Fruit fly (Drosophila melanogaster) whole organism, embryonic: ENCODE measurements around the gene stv.
A peak's percentile ranks its signal among the peaks of the same experiment; 100 is the strongest.

ENCODE experiments used
- Abd-B ChIP-seq: fragments of 200-800 bp; sonication (Bioruptor generic); optimal IDR thresholded peaks from 2 replicates; lab custom pipeline; 2018; ENCODE audit warnings: missing biosample characterization, mild to moderate bottlenecking, missing genetic modification characterization, moderate library complexity
- Atf-2 ChIP-seq: fragments of 200-800 bp; sonication (Bioruptor generic); optimal IDR thresholded peaks from 2 replicates; lab custom pipeline; 2016; ENCODE audit warnings: missing biosample characterization, missing genetic modification characterization
- Bteb2 ChIP-seq: fragments of 200-800 bp; sonication (Bioruptor generic); optimal IDR thresholded peaks from 2 replicates; lab custom pipeline; 2016; ENCODE audit warnings: missing biosample characterization, missing genetic modification characterization
- CG10147 ChIP-seq: fragments of 200-800 bp; sonication (Bioruptor generic); optimal IDR thresholded peaks from 2 replicates; lab custom pipeline; 2019; ENCODE audit warnings: missing biosample characterization, mild to moderate bottlenecking, missing genetic modification characterization, moderate library complexity
- CG10431 ChIP-seq: fragments of 200-800 bp; sonication (Bioruptor generic); optimal IDR thresholded peaks from 3 replicates; lab custom pipeline; 2018; ENCODE audit warnings: missing biosample characterization, mild to moderate bottlenecking, missing genetic modification characterization
- CG11696 ChIP-seq: fragments of 200-800 bp; sonication (Bioruptor generic); IDR thresholded peaks from 2 replicates; pipeline ENCODE4 v1.3.6; 2022; ENCODE audit warnings: missing biosample characterization, missing genetic modification characterization
- CG12769 ChIP-seq: fragments of 200-800 bp; sonication (Bioruptor generic); optimal IDR thresholded peaks from 2 replicates; lab custom pipeline; 2019; ENCODE audit warnings: missing biosample characterization, mild to moderate bottlenecking, missing genetic modification characterization, moderate library complexity
- CG12942 ChIP-seq: fragments of 200-800 bp; sonication (Bioruptor generic); optimal IDR thresholded peaks from 3 replicates; lab custom pipeline; 2016; ENCODE audit warnings: missing biosample characterization, missing genetic modification characterization
- CG15696 ChIP-seq: fragments of 200-800 bp; sonication (Bioruptor generic); optimal IDR thresholded peaks from 2 replicates; lab custom pipeline; 2019; ENCODE audit warnings: missing biosample characterization, mild to moderate bottlenecking, missing genetic modification characterization, moderate library complexity
- CG17612 ChIP-seq: fragments of 200-800 bp; sonication (Bioruptor generic); IDR thresholded peaks from 2 replicates; pipeline ENCODE4 v1.3.6; 2022; ENCODE audit warnings: missing biosample characterization, missing genetic modification characterization
- CG17802 ChIP-seq: fragments of 200-800 bp; sonication (Bioruptor generic); optimal IDR thresholded peaks from 2 replicates; lab custom pipeline; 2018; ENCODE audit warnings: missing biosample characterization, mild to moderate bottlenecking, missing genetic modification characterization, moderate library complexity
- CG18599 ChIP-seq: fragments of 200-800 bp; sonication (Bioruptor generic); optimal IDR thresholded peaks from 3 replicates; lab custom pipeline; 2017; ENCODE audit warnings: missing biosample characterization, missing genetic modification characterization, mild to moderate bottlenecking, moderate library complexity, missing genetic modification reagents
- CG2202 ChIP-seq: fragments of 200-800 bp; sonication (Bioruptor generic); optimal IDR thresholded peaks from 2 replicates; lab custom pipeline; 2018; ENCODE audit warnings: missing biosample characterization, mild to moderate bottlenecking, missing genetic modification characterization
- CG30431 ChIP-seq: fragments of 200-800 bp; sonication (Bioruptor generic); optimal IDR thresholded peaks from 2 replicates; lab custom pipeline; 2017; ENCODE audit warnings: missing biosample characterization, missing genetic modification characterization
- CG3995 ChIP-seq: fragments of 200-800 bp; sonication (Bioruptor generic); optimal IDR thresholded peaks from 3 replicates; lab custom pipeline; 2016; ENCODE audit warnings: missing biosample characterization, missing genetic modification characterization
- CG6175 ChIP-seq: fragments of 200-800 bp; sonication (Bioruptor generic); IDR thresholded peaks from 3 replicates; pipeline ENCODE4 v1.3.6; 2022; ENCODE audit warnings: missing biosample characterization, missing genetic modification characterization
- CG7928 ChIP-seq: fragments of 200-800 bp; sonication (Bioruptor generic); optimal IDR thresholded peaks from 2 replicates; lab custom pipeline; 2017; ENCODE audit warnings: missing biosample characterization, mild to moderate bottlenecking, missing genetic modification characterization
- CG8290 ChIP-seq, 3 experiments: fragments of 200-800 bp; sonication (Bioruptor generic); optimal IDR thresholded peaks; 2 replicates each; lab custom pipeline; 2016 to 2019; ENCODE audit warnings: missing biosample characterization in 3 of 3, missing genetic modification characterization in 3 of 3, mild to moderate bottlenecking in 2 of 3, moderate library complexity in 1 of 3
- CG9215 ChIP-seq: fragments of 200-800 bp; sonication (Bioruptor generic); IDR thresholded peaks from 2 replicates; pipeline ENCODE4 v1.3.6; 2022; ENCODE audit warnings: missing biosample characterization, missing genetic modification characterization
- CG9437 ChIP-seq: fragments of 200-800 bp; sonication (Bioruptor generic); optimal IDR thresholded peaks from 2 replicates; lab custom pipeline; 2018; ENCODE audit warnings: missing biosample characterization, mild to moderate bottlenecking, missing genetic modification characterization
- CTCF ChIP-seq: fragments of 200-800 bp; sonication (Bioruptor generic); optimal IDR thresholded peaks from 2 replicates; lab custom pipeline; 2017; ENCODE audit warnings: missing biosample characterization, mild to moderate bottlenecking, missing genetic modification characterization, moderate library complexity
- D19B ChIP-seq: fragments of 200-800 bp; sonication (Bioruptor generic); optimal IDR thresholded peaks from 2 replicates; lab custom pipeline; 2017; ENCODE audit warnings: missing biosample characterization, mild to moderate bottlenecking, missing genetic modification characterization
- HLH3B ChIP-seq: fragments of 200-800 bp; sonication (Bioruptor generic); IDR thresholded peaks from 2 replicates; pipeline ENCODE4 v1.3.6; 2022; ENCODE audit warnings: missing biosample characterization, missing genetic modification characterization
- MTF-1 ChIP-seq: fragments of 200-800 bp; sonication (Bioruptor generic); optimal IDR thresholded peaks from 2 replicates; lab custom pipeline; 2018; ENCODE audit warnings: missing biosample characterization, mild to moderate bottlenecking, missing genetic modification characterization, borderline replicate concordance
- Meics ChIP-seq: fragments of 200-800 bp; sonication (Bioruptor generic); optimal IDR thresholded peaks from 2 replicates; lab custom pipeline; 2017; ENCODE audit warnings: missing biosample characterization, mild to moderate bottlenecking, missing genetic modification characterization
- PHDP ChIP-seq: fragments of 200-800 bp; sonication (Bioruptor generic); optimal IDR thresholded peaks from 3 replicates; lab custom pipeline; 2018; ENCODE audit warnings: missing biosample characterization, mild to moderate bottlenecking, missing genetic modification characterization, moderate library complexity
- Trl ChIP-seq, 3 experiments: fragments of >200 bp in 2 of 3; fragments of 200-800 bp in 1 of 3; sonication (Bioruptor generic) in 1 of 3; optimal IDR thresholded peaks; 2 replicates in 1 of 3; 3 replicates in 2 of 3; lab custom pipeline; 2016 to 2017; ENCODE audit warnings: missing biosample characterization in 1 of 3, missing genetic modification characterization in 1 of 3
- abd-A ChIP-seq: fragments of 200-800 bp; sonication (Bioruptor generic); optimal IDR thresholded peaks from 3 replicates; lab custom pipeline; 2019; ENCODE audit warnings: missing biosample characterization, mild to moderate bottlenecking, missing genetic modification characterization, moderate library complexity
- ara ChIP-seq: fragments of 200-800 bp; sonication (Bioruptor generic); IDR thresholded peaks from 2 replicates; pipeline ENCODE4 v1.3.6; 2022; ENCODE audit warnings: missing biosample characterization, missing genetic modification characterization
- ase ChIP-seq: fragments of 200-800 bp; sonication (Bioruptor generic); IDR thresholded peaks from 3 replicates; pipeline ENCODE4 v1.3.6; 2022; ENCODE audit warnings: missing biosample characterization, missing genetic modification characterization
- az2 ChIP-seq: fragments of 200-800 bp; sonication (Bioruptor generic); optimal IDR thresholded peaks from 3 replicates; lab custom pipeline; 2016; ENCODE audit warnings: missing biosample characterization, missing genetic modification characterization
- bbx ChIP-seq: fragments of 200-800 bp; sonication (Bioruptor generic); IDR thresholded peaks from 2 replicates; pipeline ENCODE4 v1.3.6; 2022; ENCODE audit warnings: missing biosample characterization, missing genetic modification characterization; ENCODE audit not compliant: partially characterized antibody
- croc ChIP-seq: fragments of 200-800 bp; sonication (Bioruptor generic); conservative IDR thresholded peaks from 3 replicates; pipeline ENCODE4 v1.3.6; 2022; ENCODE audit warnings: missing biosample characterization, missing genetic modification characterization
- dati ChIP-seq: fragments of 200-800 bp; sonication (Bioruptor generic); IDR thresholded peaks from 2 replicates; pipeline ENCODE4 v1.3.6; 2022; ENCODE audit warnings: missing biosample characterization, missing genetic modification characterization
- dmrt11E ChIP-seq: fragments of 200-800 bp; sonication (Bioruptor generic); optimal IDR thresholded peaks from 3 replicates; lab custom pipeline; 2018; ENCODE audit warnings: missing biosample characterization, mild to moderate bottlenecking, missing genetic modification characterization, moderate library complexity
- emc ChIP-seq: fragments of 200-800 bp; sonication (Bioruptor generic); optimal IDR thresholded peaks from 2 replicates; lab custom pipeline; 2016; ENCODE audit warnings: missing biosample characterization, missing genetic modification characterization
- fd3F ChIP-seq: fragments of 200-800 bp; sonication (Bioruptor generic); optimal IDR thresholded peaks from 2 replicates; lab custom pipeline; 2018; ENCODE audit warnings: missing biosample characterization, mild to moderate bottlenecking, missing genetic modification characterization, moderate library complexity
- jigr1 ChIP-seq: fragments of 200-800 bp; sonication (Bioruptor generic); IDR thresholded peaks from 3 replicates; pipeline ENCODE4 v1.3.6; 2022; ENCODE audit warnings: missing biosample characterization, missing genetic modification characterization
- ken ChIP-seq: fragments of 200-800 bp; sonication (Bioruptor generic); IDR thresholded peaks from 3 replicates; pipeline ENCODE4 v1.3.6; 2022; ENCODE audit warnings: missing biosample characterization, missing genetic modification characterization
- klu ChIP-seq: fragments of 200-800 bp; sonication (Bioruptor generic); IDR thresholded peaks from 2 replicates; pipeline ENCODE4 v1.3.6; 2022; ENCODE audit warnings: missing biosample characterization, missing genetic modification characterization
- lmd ChIP-seq: fragments of 200-800 bp; sonication (Bioruptor generic); IDR thresholded peaks from 2 replicates; pipeline ENCODE4 v1.3.6; 2022; ENCODE audit warnings: missing biosample characterization, missing genetic modification characterization
- pan ChIP-seq, 4 experiments: fragments of >200 bp in 3 of 4; fragments of 200-800 bp in 1 of 4; sonication (Bioruptor generic) in 1 of 4; optimal IDR thresholded peaks in 3 of 4; IDR thresholded peaks in 1 of 4; 2 replicates each; pipeline versions ENCODE4 v1.3.6 to Lab custom; 2017 to 2022; ENCODE audit warnings: missing biosample characterization in 2 of 4, missing genetic modification characterization in 2 of 4, mixed read lengths in 1 of 4
- phol ChIP-seq: fragments of 200-800 bp; sonication (Bioruptor generic); optimal IDR thresholded peaks from 3 replicates; lab custom pipeline; 2018; ENCODE audit warnings: missing biosample characterization, mild to moderate bottlenecking, missing genetic modification characterization, moderate library complexity
- sens ChIP-seq: fragments of 200-800 bp; sonication (Bioruptor generic); peaks from one replicate; lab custom pipeline; 2016; ENCODE audit warnings: missing biosample characterization, missing genetic modification characterization
- seq ChIP-seq: fragments of 200-800 bp; sonication (Bioruptor generic); IDR thresholded peaks from 2 replicates; pipeline ENCODE4 v1.3.6; 2022; ENCODE audit warnings: missing biosample characterization, missing genetic modification characterization
- slbo ChIP-seq: fragments of 200-800 bp; sonication (Bioruptor generic); IDR thresholded peaks from 2 replicates; pipeline ENCODE4 v1.3.6; 2022; ENCODE audit warnings: missing biosample characterization, missing genetic modification characterization
- stc ChIP-seq: fragments of 200-800 bp; sonication (Bioruptor generic); IDR thresholded peaks from 2 replicates; pipeline ENCODE4 v1.3.6; 2022; ENCODE audit warnings: missing biosample characterization, missing genetic modification characterization
- vnd ChIP-seq: fragments of 200-800 bp; sonication (Bioruptor generic); IDR thresholded peaks from 3 replicates; pipeline ENCODE4 v1.3.6; 2022; ENCODE audit warnings: missing biosample characterization, missing genetic modification characterization; ENCODE audit not compliant: partially characterized antibody
- wor ChIP-seq: fragments of 200-800 bp; sonication (Bioruptor generic); IDR thresholded peaks from 2 replicates; pipeline ENCODE4 v1.3.6; 2022; ENCODE audit warnings: missing biosample characterization, missing genetic modification characterization

Gene stv

DNA sequence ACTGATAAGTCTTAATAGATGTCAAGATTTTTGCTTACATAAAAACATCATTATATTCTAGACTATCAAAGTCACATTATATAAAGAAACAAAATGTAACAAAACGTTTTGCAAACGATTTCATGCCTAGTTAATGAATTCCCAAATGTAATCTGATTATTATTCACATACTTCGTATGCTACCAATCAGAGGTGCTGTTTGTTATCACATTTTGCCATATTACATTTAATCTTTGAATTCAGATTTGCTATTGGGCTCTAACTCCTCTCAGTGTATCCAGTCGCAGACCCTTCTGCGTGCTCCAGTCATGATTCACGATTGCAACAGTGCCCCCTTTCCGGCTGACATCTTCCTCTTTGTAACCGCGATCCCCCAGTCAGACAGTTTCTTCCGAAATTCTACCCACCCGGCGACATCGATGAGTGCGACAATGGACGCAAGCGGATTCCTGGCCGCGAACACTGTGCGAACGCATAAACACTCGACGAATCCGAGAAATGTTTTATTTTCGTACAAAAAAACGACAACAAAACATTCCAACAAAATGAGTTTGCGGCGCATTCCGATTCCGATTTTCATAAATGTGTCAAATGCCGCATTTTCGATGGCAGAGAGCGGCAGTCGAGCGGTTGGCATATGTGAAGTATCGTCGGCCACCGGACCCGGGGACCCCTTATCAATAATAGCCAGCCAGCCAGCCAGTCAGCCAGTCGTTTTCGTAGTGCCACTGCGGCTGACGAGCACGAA, 11.0 kb downstream of the stv start (continued):
- no peak for TF ChIP-seq klu (GFP tag; lab: Robert Waterston, UW)
- TF ChIP-seq az2 (GFP tag; lab: Kevin White, UChicago), result no peak
- TF ChIP-seq vnd, result no peak
- no peak for TF ChIP-seq CG2202 (tag; lab: Kevin White, UChicago)
- TF ChIP-seq MTF-1 (GFP tag; lab: Kevin White, UChicago), result no peak
- no peak for TF ChIP-seq dmrt11E (tag; lab: Kevin White, UChicago)
- no peak for TF ChIP-seq jigr1
- no peak for TF ChIP-seq wor (GFP tag; lab: Robert Waterston, UW)
- no peak for TF ChIP-seq CG12942 (GFP tag; lab: Kevin White, UChicago)
- TF ChIP-seq D19B (GFP tag; lab: Kevin White, UChicago), result no peak
- TF ChIP-seq CG10431 (GFP tag; lab: Kevin White, UChicago), result no peak
- TF ChIP-seq Atf-2 (GFP tag; lab: Kevin White, UChicago), result no peak
- no peak for TF ChIP-seq CG9437 (GFP tag; lab: Kevin White, UChicago)
- peak; percentile 25 for TF ChIP-seq phol (tag; lab: Kevin White, UChicago)
- no peak for TF ChIP-seq Abd-B (GFP tag; lab: Kevin White, UChicago)
- TF ChIP-seq CG8290 (GFP tag; optimal IDR thresholded peaks at IDR 0.05; lab: Kevin White, UChicago), result no peak
- no peak for TF ChIP-seq CG8290 (tag; optimal IDR thresholded peaks at IDR 0.05; lab: Kevin White, UChicago)
- TF ChIP-seq pan (optimal IDR thresholded peaks at IDR 0.05; lab: Kevin White, UChicago), result no peak
- no peak for TF ChIP-seq pan (GFP tag; optimal IDR thresholded peaks at IDR 0.05 in 1 of 2, IDR thresholded peaks at IDR 0.05 in 1 of 2)
- TF ChIP-seq ken, result 0 out of 3 replicates have a peak, but pooled peaks have one; percentile 39
- TF ChIP-seq Trl (optimal IDR thresholded peaks at IDR 0.05; lab: Kevin White, UChicago), result no peak
- TF ChIP-seq Trl (GFP tag; optimal IDR thresholded peaks at IDR 0.05; lab: Kevin White, UChicago), result no peak
- no peak for TF ChIP-seq abd-A
- no peak for TF ChIP-seq CG17802 (tag; lab: Kevin White, UChicago)
- TF ChIP-seq dati (GFP tag; lab: Robert Waterston, UW), result no peak
- TF ChIP-seq CG18599, result no peak
- peak; percentile 36 for TF ChIP-seq sens (GFP tag; lab: Kevin White, UChicago)
- TF ChIP-seq CG30431, result no peak
- TF ChIP-seq slbo (GFP tag; lab: Robert Waterston, UW), result peak; percentile 39; the same call in 1 of the 2 replicates
- no peak for TF ChIP-seq croc (GFP tag; lab: Robert Waterston, UW)
- TF ChIP-seq CG17612, result no peak
- TF ChIP-seq fd3F (GFP tag; lab: Kevin White, UChicago), result no peak
- no peak for TF ChIP-seq seq (GFP tag; lab: Robert Waterston, UW)
- TF ChIP-seq bbx (GFP tag; lab: Robert Waterston, UW), result no peak
- TF ChIP-seq Bteb2 (GFP tag; lab: Kevin White, UChicago), result no peak
- TF ChIP-seq HLH3B, result peak; percentile 5; the same call in 1 of the 2 replicates
- TF ChIP-seq CG10147 (GFP tag; lab: Kevin White, UChicago), result no peak
- no peak for TF ChIP-seq CG7928
- no peak for TF ChIP-seq PHDP (tag; lab: Kevin White, UChicago)
- TF ChIP-seq ase (GFP tag; lab: Robert Waterston, UW), result no peak
- TF ChIP-seq CG9215 (GFP tag; lab: Robert Waterston, UW), result 0 out of 2 replicates have a peak, but pooled peaks have one; percentile 10
- 0 out of 2 replicates have a peak, but pooled peaks have one; percentile 13 for TF ChIP-seq stc
- TF ChIP-seq CG15696, result no peak
- TF ChIP-seq CG12769 (tag; lab: Kevin White, UChicago), result peak; percentile 86
- no peak for TF ChIP-seq CG11696 (GFP tag; lab: Robert Waterston, UW)
- no peak for TF ChIP-seq emc (GFP tag; lab: Kevin White, UChicago)
- no peak for TF ChIP-seq Meics (GFP tag; lab: Kevin White, UChicago)
- no peak for TF ChIP-seq ara (GFP tag; lab: Robert Waterston, UW)
- no peak for TF ChIP-seq lmd (GFP tag; lab: Robert Waterston, UW)
- peak; percentile 50; the same call in 1 of the 3 replicates for TF ChIP-seq CG6175 (GFP tag; lab: Robert Waterston, UW)
- no peak for TF ChIP-seq CTCF (GFP tag; lab: Kevin White, UChicago)
- no peak for TF ChIP-seq CG3995
